Worm (Caenorhabditis elegans) whole organism, late embryonic: ENCODE results near the gene W08E12.9.
A peak's percentile ranks its signal among the peaks of the same experiment; 100 is the strongest.

ENCODE experiments used
- F13H6.1 ChIP-seq: sonication (generic microtip); optimal IDR thresholded peaks from 2 replicates; lab custom pipeline; 2016; ENCODE audit warnings: missing genetic modification characterization, missing compliant biosample characterization
- ama-1 ChIP-seq: fragments of 150-350 bp; optimal IDR thresholded peaks from 2 replicates; lab custom pipeline; 2014
- elt-2 ChIP-seq: sonication (generic microtip); optimal IDR thresholded peaks from 2 replicates; lab custom pipeline; 2016; ENCODE audit warnings: missing genetic modification reagents, missing genetic modification characterization, missing compliant biosample characterization
- fax-1 ChIP-seq: sonication (generic microtip); optimal IDR thresholded peaks from 2 replicates; lab custom pipeline; 2016; ENCODE audit warnings: missing genotype, missing genetic modification characterization, missing compliant biosample characterization
- fkh-10 ChIP-seq: fragments of 150-350 bp; optimal IDR thresholded peaks from 2 replicates; lab custom pipeline; 2014; ENCODE audit warnings: missing biosample characterization, missing genetic modification reagents, missing genetic modification characterization
- hlh-15 ChIP-seq: sonication (generic microtip); optimal IDR thresholded peaks from 2 replicates; lab custom pipeline; 2016; ENCODE audit warnings: missing genetic modification characterization, missing compliant biosample characterization
- pax-1 ChIP-seq: fragments of 150-350 bp; optimal IDR thresholded peaks from 2 replicates; lab custom pipeline; 2014; ENCODE audit warnings: missing biosample characterization, missing genetic modification characterization
- pha-4 ChIP-seq: fragments of 150-350 bp; optimal IDR thresholded peaks from 2 replicates; lab custom pipeline; 2018; ENCODE audit warnings: missing biosample characterization, missing genetic modification reagents, missing genetic modification characterization
- pqm-1 ChIP-seq: sonication (generic microtip); optimal IDR thresholded peaks from 2 replicates; lab custom pipeline; 2016; ENCODE audit warnings: missing genetic modification characterization, missing compliant biosample characterization
- syd-9 ChIP-seq: sonication (generic microtip); optimal IDR thresholded peaks from 2 replicates; lab custom pipeline; 2016; ENCODE audit warnings: mild to moderate bottlenecking, missing genetic modification characterization, moderate library complexity, missing compliant biosample characterization
- unc-55 ChIP-seq: sonication (generic microtip); optimal IDR thresholded peaks from 2 replicates; lab custom pipeline; 2017; ENCODE audit warnings: missing biosample characterization, missing genetic modification reagents, missing genetic modification characterization
- unc-86 ChIP-seq: sonication (generic microtip); optimal IDR thresholded peaks from 2 replicates; lab custom pipeline; 2016; ENCODE audit warnings: missing genetic modification characterization, missing compliant biosample characterization
- zip-5 ChIP-seq: sonication (generic microtip); optimal IDR thresholded peaks from 2 replicates; lab custom pipeline; 2016; ENCODE audit warnings: missing genetic modification characterization, missing compliant biosample characterization

DNA sequence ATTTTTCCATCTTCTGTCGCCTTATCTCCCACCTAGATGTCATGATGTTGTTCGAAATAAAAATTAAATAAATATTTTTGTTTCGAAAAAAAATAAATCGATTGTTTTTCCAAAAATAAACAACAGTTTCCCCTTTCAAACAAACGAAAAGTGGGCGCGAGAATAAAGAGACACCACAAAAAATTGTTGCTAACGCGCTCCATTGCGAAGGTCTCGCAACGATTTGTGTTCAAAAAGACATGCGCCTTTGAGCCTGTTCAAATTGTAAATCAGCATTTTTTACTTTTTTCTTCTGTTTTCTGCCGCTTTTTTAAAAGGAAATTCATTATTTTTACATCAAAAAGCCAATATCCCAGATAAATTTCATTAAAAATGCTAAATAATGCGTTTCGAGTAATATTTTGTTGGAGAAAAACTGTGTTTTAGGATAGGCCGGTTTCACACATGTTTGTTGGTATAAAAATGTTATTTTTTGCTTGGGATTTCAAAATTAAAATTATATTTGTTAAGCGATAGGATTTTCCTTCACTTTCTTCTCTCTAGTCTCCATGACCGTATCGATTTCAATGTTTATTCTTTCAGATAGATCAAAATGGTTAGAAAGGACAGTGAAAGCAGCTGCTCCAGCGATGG, 12.7 kb downstream of the W08E12.9 start, which contains the start of gene W08E12.7:
- no peak for TF ChIP-seq fkh-10 (GFP tag; lab: Kevin White, UChicago)
- TF ChIP-seq elt-2 (tag; lab: Kevin White, UChicago), result peak; percentile 79
- peak; percentile 41 for TF ChIP-seq hlh-15 (tag; lab: Kevin White, UChicago)
- TF ChIP-seq pqm-1 (tag; lab: Kevin White, UChicago), result peak; percentile 25
- TF ChIP-seq ama-1, result no peak
- TF ChIP-seq pha-4 (tag; lab: Kevin White, UChicago), result no peak
- peak; percentile 63 for TF ChIP-seq unc-55 (GFP tag; lab: Kevin White, UChicago)
- peak; percentile 34 for TF ChIP-seq pax-1 (tag; lab: Kevin White, UChicago)
- TF ChIP-seq unc-86, result peak; percentile 70
- TF ChIP-seq syd-9 (tag; lab: Kevin White, UChicago), result peak; percentile 35
- peak; percentile 78 for TF ChIP-seq fax-1
- TF ChIP-seq zip-5, result peak; percentile 47
- TF ChIP-seq F13H6.1 (tag; lab: Kevin White, UChicago), result peak; percentile 57
